Fruit fly (Drosophila melanogaster) S2 (cell line): ENCODE data around the gene abo.

Experiments
- CG8478 ChIP-seq: fragments of >200 bp; optimal IDR thresholded peaks from 2 replicates; lab custom pipeline; 2018
- CTCF ChIP-seq, 2 experiments: fragments of >200 bp; optimal IDR thresholded peaks; 2 replicates each; lab custom pipeline; 2018

dm6 chr2L:10987370-10987853 lies 12.3 kb upstream of the abo start, which contains the start of the genes piwi and CG12253:
- TF ChIP-seq CTCF (optimal IDR thresholded peaks at IDR 0.05; lab: Kevin White, UChicago) (no peak), CG8478 (lab: Kevin White, UChicago) (no peak)
